Worm (Caenorhabditis elegans) whole organism, L1 larva: Measurements from ENCODE around the gene F10C2.7.

ENCODE experiments used
- C16A3.4 ChIP-seq: fragments of 150-350 bp; optimal IDR thresholded peaks from 2 replicates; lab custom pipeline; 2014; ENCODE audit warnings: missing biosample characterization, missing genetic modification characterization
- C34B4.2 ChIP-seq: sonication (generic microtip); optimal IDR thresholded peaks from 2 replicates; lab custom pipeline; 2017; ENCODE audit warnings: mild to moderate bottlenecking, missing genetic modification characterization, missing compliant biosample characterization
- F16B12.6 ChIP-seq: fragments of 150-350 bp; optimal IDR thresholded peaks from 2 replicates; lab custom pipeline; 2014; ENCODE audit warnings: missing biosample characterization, missing genetic modification characterization
- aha-1 ChIP-seq: fragments of 150-350 bp; optimal IDR thresholded peaks from 2 replicates; lab custom pipeline; 2014; ENCODE audit warnings: missing biosample characterization, missing genetic modification characterization
- alr-1 ChIP-seq: fragments of 200-800 bp; sonication (Bioruptor generic); optimal IDR thresholded peaks from 2 replicates; lab custom pipeline; 2018; ENCODE audit warnings: borderline replicate concordance, mild to moderate bottlenecking, missing genetic modification characterization, missing compliant biosample characterization
- aly-2 ChIP-seq: fragments of 150-350 bp; optimal IDR thresholded peaks from 2 replicates; lab custom pipeline; 2014; ENCODE audit warnings: missing biosample characterization, missing genetic modification characterization
- blmp-1 ChIP-seq: fragments of 150-350 bp; optimal IDR thresholded peaks from 2 replicates; lab custom pipeline; 2014; ENCODE audit warnings: missing biosample characterization, missing genetic modification characterization
- ceh-63 ChIP-seq: fragments of 200-800 bp; sonication (Bioruptor generic); optimal IDR thresholded peaks from 2 replicates; lab custom pipeline; 2018; ENCODE audit warnings: mild to moderate bottlenecking, missing genetic modification characterization, missing compliant biosample characterization
- ceh-8 ChIP-seq: fragments of 200-800 bp; sonication (Bioruptor generic); optimal IDR thresholded peaks from 2 replicates; lab custom pipeline; 2018; ENCODE audit warnings: mild to moderate bottlenecking, missing genetic modification characterization, moderate library complexity, missing compliant biosample characterization
- dsc-1 ChIP-seq: sonication (generic microtip); optimal IDR thresholded peaks from 2 replicates; lab custom pipeline; 2016; ENCODE audit warnings: mild to moderate bottlenecking, missing genetic modification characterization, missing compliant biosample characterization
- efl-1 ChIP-seq, 4 experiments: fragments of 150-350 bp; optimal IDR thresholded peaks in 3 of 4; peaks in 1 of 4; 1 replicate in 1 of 4; 2 replicates in 3 of 4; lab custom pipeline; 2014; ENCODE audit warnings: missing biosample characterization in 2 of 4, missing genetic modification characterization in 2 of 4, missing genetic modification reagents in 2 of 4
- efl-3 ChIP-seq: fragments of 200-800 bp; sonication (Bioruptor generic); optimal IDR thresholded peaks from 2 replicates; lab custom pipeline; 2018; ENCODE audit warnings: mild to moderate bottlenecking, missing genetic modification characterization, missing compliant biosample characterization
- egl-27 ChIP-seq, 2 experiments: fragments of 150-350 bp in 1 of 2; sonication (generic microtip); optimal IDR thresholded peaks; 3 replicates each; lab custom pipeline; 2017 to 2018; ENCODE audit warnings: missing biosample characterization in 2 of 2, missing genetic modification characterization in 2 of 2, missing genetic modification reagents in 2 of 2
- elt-3 ChIP-seq, 6 experiments: fragments of 150-350 bp in 1 of 6; sonication (generic microtip); optimal IDR thresholded peaks; 2 replicates each; lab custom pipeline; 2017 to 2018; ENCODE audit warnings: missing biosample characterization in 6 of 6, missing genetic modification characterization in 6 of 6, inconsistent platforms in 1 of 6
- ets-5 ChIP-seq: fragments of 200-800 bp; sonication (Bioruptor generic); IDR thresholded peaks from 2 replicates; pipeline ENCODE4 v1.3.6; 2022; ENCODE audit warnings: missing genetic modification characterization, missing compliant biosample characterization
- fkh-10 ChIP-seq: sonication (generic microtip); optimal IDR thresholded peaks from 2 replicates; lab custom pipeline; 2017; ENCODE audit warnings: missing biosample characterization, missing genetic modification reagents, missing genetic modification characterization
- fkh-4 ChIP-seq: sonication (generic microtip); optimal IDR thresholded peaks from 2 replicates; lab custom pipeline; 2016; ENCODE audit warnings: missing compliant biosample characterization, missing genetic modification characterization, borderline replicate concordance
- fkh-8 ChIP-seq: sonication (generic microtip); optimal IDR thresholded peaks from 2 replicates; lab custom pipeline; 2016; ENCODE audit warnings: mild to moderate bottlenecking, missing genetic modification characterization, missing compliant biosample characterization
- fos-1 ChIP-seq: fragments of 150-350 bp; optimal IDR thresholded peaks from 2 replicates; lab custom pipeline; 2014; ENCODE audit warnings: missing biosample characterization, missing genetic modification characterization
- grh-1 ChIP-seq: fragments of 200-800 bp; sonication (Bioruptor generic); IDR thresholded peaks from 2 replicates; pipeline ENCODE4 v1.3.6; 2022; ENCODE audit warnings: missing genetic modification reagents, missing genetic modification characterization, missing compliant biosample characterization
- hpl-2 ChIP-seq: fragments of 150-350 bp; optimal IDR thresholded peaks from 2 replicates; lab custom pipeline; 2014; ENCODE audit warnings: missing biosample characterization, missing genetic modification reagents, missing genetic modification characterization
- jun-1 ChIP-seq: fragments of 150-350 bp; optimal IDR thresholded peaks from 2 replicates; lab custom pipeline; 2014; ENCODE audit warnings: missing biosample characterization, missing genetic modification reagents, missing genetic modification characterization
- lin-14 ChIP-seq: fragments of 200-800 bp; sonication (Bioruptor generic); optimal IDR thresholded peaks from 2 replicates; lab custom pipeline; 2018; ENCODE audit warnings: mild to moderate bottlenecking, missing genetic modification characterization, moderate library complexity, missing compliant biosample characterization
- lin-15B ChIP-seq: fragments of 150-350 bp; sonication (generic microtip); optimal IDR thresholded peaks from 3 replicates; lab custom pipeline; 2014; ENCODE audit warnings: missing biosample characterization, missing genetic modification characterization
- lir-3 ChIP-seq: sonication (generic microtip); optimal IDR thresholded peaks from 2 replicates; lab custom pipeline; 2016; ENCODE audit warnings: mild to moderate bottlenecking, missing genetic modification characterization, moderate library complexity, missing compliant biosample characterization; ENCODE audit not compliant: poor library complexity
- lsy-2 ChIP-seq, 2 experiments: fragments of 150-350 bp; optimal IDR thresholded peaks; 2 replicates each; lab custom pipeline; 2014; ENCODE audit warnings: missing biosample characterization in 2 of 2, missing genetic modification characterization in 2 of 2
- mab-9 ChIP-seq: fragments of 200-800 bp; sonication (Bioruptor generic); IDR thresholded peaks from 2 replicates; pipeline ENCODE4 v1.3.6; 2022; ENCODE audit warnings: missing genetic modification reagents, missing genetic modification characterization, missing compliant biosample characterization
- mdl-1 ChIP-seq, 2 experiments: fragments of 150-350 bp; optimal IDR thresholded peaks; 2 replicates each; lab custom pipeline; 2014 to 2017; ENCODE audit warnings: missing biosample characterization in 2 of 2, missing genetic modification characterization in 2 of 2, inconsistent platforms in 1 of 2
- mep-1 ChIP-seq: fragments of 150-350 bp; optimal IDR thresholded peaks from 2 replicates; lab custom pipeline; 2014; ENCODE audit warnings: missing biosample characterization, missing genetic modification characterization
- nhr-12 ChIP-seq: sonication (generic microtip); optimal IDR thresholded peaks from 2 replicates; lab custom pipeline; 2017; ENCODE audit warnings: missing biosample characterization, missing genetic modification characterization
- nhr-19 ChIP-seq: fragments of 200-800 bp; sonication (Bioruptor generic); conservative IDR thresholded peaks from 2 replicates; pipeline ENCODE4 v1.3.6; 2022; ENCODE audit warnings: missing genetic modification characterization, missing compliant biosample characterization
- nhr-20 ChIP-seq: sonication (generic microtip); optimal IDR thresholded peaks from 2 replicates; lab custom pipeline; 2016; ENCODE audit warnings: mild to moderate bottlenecking, missing genetic modification characterization, missing compliant biosample characterization
- nhr-28 ChIP-seq: fragments of 150-350 bp; optimal IDR thresholded peaks from 2 replicates; lab custom pipeline; 2014; ENCODE audit warnings: missing biosample characterization, missing genetic modification characterization
- nhr-47 ChIP-seq: sonication (generic microtip); optimal IDR thresholded peaks from 2 replicates; lab custom pipeline; 2016; ENCODE audit warnings: mild to moderate bottlenecking, missing genetic modification characterization, moderate library complexity, missing compliant biosample characterization
- nhr-71 ChIP-seq: sonication (generic microtip); optimal IDR thresholded peaks from 2 replicates; lab custom pipeline; 2016; ENCODE audit warnings: mild to moderate bottlenecking, missing genetic modification characterization, moderate library complexity, missing compliant biosample characterization
- nhr-77 ChIP-seq: fragments of 150-350 bp; optimal IDR thresholded peaks from 2 replicates; lab custom pipeline; 2014; ENCODE audit warnings: missing biosample characterization, missing genetic modification characterization
- nhr-85 ChIP-seq: sonication (generic microtip); peaks from one replicate; lab custom pipeline; 2016; ENCODE audit warnings: missing genetic modification characterization, inconsistent platforms, missing compliant biosample characterization
- nhr-90 ChIP-seq: sonication (generic microtip); optimal IDR thresholded peaks from 2 replicates; lab custom pipeline; 2016; ENCODE audit warnings: mild to moderate bottlenecking, missing genetic modification characterization, missing compliant biosample characterization; ENCODE audit not compliant: poor library complexity
- pqm-1 ChIP-seq: sonication (generic microtip); optimal IDR thresholded peaks from 3 replicates; lab custom pipeline; 2017; ENCODE audit warnings: missing biosample characterization, missing genetic modification characterization
- rnt-1 ChIP-seq: sonication (generic microtip); optimal IDR thresholded peaks from 2 replicates; lab custom pipeline; 2016; ENCODE audit warnings: mild to moderate bottlenecking, missing genetic modification characterization, moderate library complexity, missing compliant biosample characterization
- skn-1 ChIP-seq: fragments of 150-350 bp; optimal IDR thresholded peaks from 2 replicates; lab custom pipeline; 2014; ENCODE audit warnings: missing biosample characterization, missing genetic modification characterization
- snu-23 ChIP-seq: sonication (generic microtip); optimal IDR thresholded peaks from 2 replicates; lab custom pipeline; 2016; ENCODE audit warnings: missing genetic modification characterization, missing compliant biosample characterization
- sox-4 ChIP-seq: sonication (generic microtip); optimal IDR thresholded peaks from 2 replicates; lab custom pipeline; 2016; ENCODE audit warnings: missing genetic modification characterization, missing compliant biosample characterization
- sup-37 ChIP-seq: fragments of 200-800 bp; sonication (Bioruptor generic); optimal IDR thresholded peaks from 2 replicates; lab custom pipeline; 2018; ENCODE audit warnings: mild to moderate bottlenecking, missing genetic modification characterization, missing compliant biosample characterization
- swsn-7 ChIP-seq: sonication (generic microtip); optimal IDR thresholded peaks from 2 replicates; lab custom pipeline; 2016; ENCODE audit warnings: missing genetic modification characterization, missing compliant biosample characterization
- tlp-1 ChIP-seq: fragments of 150-350 bp; optimal IDR thresholded peaks from 2 replicates; lab custom pipeline; 2014; ENCODE audit warnings: missing biosample characterization, missing genetic modification characterization
- unc-30 ChIP-seq: sonication (generic microtip); optimal IDR thresholded peaks from 2 replicates; lab custom pipeline; 2017; ENCODE audit warnings: missing biosample characterization, missing genetic modification characterization
- unc-98 ChIP-seq: fragments of 200-800 bp; sonication (Bioruptor generic); IDR thresholded peaks from 2 replicates; pipeline ENCODE4 v1.3.6; 2022; ENCODE audit warnings: missing genetic modification characterization, missing compliant biosample characterization
- vab-15 ChIP-seq: sonication (generic microtip); optimal IDR thresholded peaks from 2 replicates; lab custom pipeline; 2017; ENCODE audit warnings: missing genotype, mild to moderate bottlenecking, missing genetic modification characterization, missing compliant biosample characterization
- xbp-1 ChIP-seq: sonication (generic microtip); optimal IDR thresholded peaks from 2 replicates; lab custom pipeline; 2016; ENCODE audit warnings: missing genetic modification characterization, missing compliant biosample characterization
- zag-1 ChIP-seq: fragments of 150-350 bp; optimal IDR thresholded peaks from 2 replicates; lab custom pipeline; 2014; ENCODE audit warnings: missing biosample characterization, missing genetic modification characterization
- zip-4 ChIP-seq: fragments of 200-800 bp; sonication (Bioruptor generic); optimal IDR thresholded peaks from 2 replicates; lab custom pipeline; 2018; ENCODE audit warnings: mild to moderate bottlenecking, missing genetic modification characterization, moderate library complexity, missing compliant biosample characterization
- ztf-11 ChIP-seq, 2 experiments: sonication (generic microtip); optimal IDR thresholded peaks; 2 replicates each; lab custom pipeline; 2016 to 2017; ENCODE audit warnings: missing genetic modification characterization in 2 of 2, missing biosample characterization in 1 of 2, missing compliant biosample characterization in 1 of 2

F10C2.7 gene

ce11 chrV:12025683-12026082 is 28.0 kb upstream of the F10C2.7 start:
- TF ChIP-seq fkh-10 (GFP tag; lab: Kevin White, UChicago), result peak; percentile 85
- no peak for TF ChIP-seq nhr-85
- TF ChIP-seq hpl-2 (GFP tag; lab: Kevin White, UChicago), result no peak
- TF ChIP-seq blmp-1 (tag; lab: Kevin White, UChicago), result no peak
- no peak for TF ChIP-seq F16B12.6 (tag; lab: Kevin White, UChicago)
- TF ChIP-seq C34B4.2 (tag; lab: Kevin White, UChicago), result no peak
- no peak for TF ChIP-seq efl-3
- TF ChIP-seq nhr-90, result no peak
- TF ChIP-seq ceh-8, result no peak
- TF ChIP-seq mdl-1 (tag; optimal IDR thresholded peaks at IDR 0.05; lab: Kevin White, UChicago), result no peak
- TF ChIP-seq ztf-11 (tag; optimal IDR thresholded peaks at IDR 0.05; lab: Kevin White, UChicago), result no peak
- no peak for TF ChIP-seq efl-1 (optimal IDR thresholded peaks at IDR 0.05; lab: Kevin White, UChicago)
- TF ChIP-seq efl-1 (GFP tag; optimal IDR thresholded peaks at IDR 0.05 in 1 of 2; lab: Kevin White, UChicago), result peak in 1 of 2 experiments; percentile 77
- peak; percentile 64 for TF ChIP-seq fkh-8 (tag; lab: Kevin White, UChicago)
- TF ChIP-seq lin-14 (GFP tag; lab: Kevin White, UChicago), result peak; percentile 87
- no peak for TF ChIP-seq zip-4 (GFP tag; lab: Kevin White, UChicago)
- TF ChIP-seq nhr-20 (tag; lab: Kevin White, UChicago), result no peak
- no peak for TF ChIP-seq nhr-77 (tag; lab: Kevin White, UChicago)
- no peak for TF ChIP-seq lin-15B (tag; lab: Kevin White, UChicago)
- TF ChIP-seq egl-27 (tag; optimal IDR thresholded peaks at IDR 0.05; lab: Kevin White, UChicago), result no peak
- TF ChIP-seq unc-98 (GFP tag; lab: Robert Waterston, UW), result no peak
- no peak for TF ChIP-seq alr-1 (tag; lab: Kevin White, UChicago)
- TF ChIP-seq skn-1, result peak; percentile 2
- no peak for TF ChIP-seq fos-1 (tag; lab: Kevin White, UChicago)
- TF ChIP-seq lir-3 (tag; lab: Kevin White, UChicago), result no peak
- no peak for TF ChIP-seq grh-1
- no peak for TF ChIP-seq nhr-12 (tag; lab: Kevin White, UChicago)
- TF ChIP-seq aha-1 (tag; lab: Kevin White, UChicago), result no peak
- TF ChIP-seq unc-30, result no peak
- TF ChIP-seq ets-5 (GFP tag; lab: Robert Waterston, UW), result no peak
- TF ChIP-seq xbp-1 (tag; lab: Kevin White, UChicago), result no peak
- no peak for TF ChIP-seq fkh-4 (tag; lab: Kevin White, UChicago)
- no peak for TF ChIP-seq C16A3.4
- no peak for TF ChIP-seq sup-37 (GFP tag; lab: Kevin White, UChicago)
- no peak for TF ChIP-seq nhr-28 (tag; lab: Kevin White, UChicago)
- TF ChIP-seq dsc-1 (tag; lab: Kevin White, UChicago), result no peak
- peak; percentile 15 for TF ChIP-seq rnt-1
- no peak for TF ChIP-seq elt-3 (tag; optimal IDR thresholded peaks at IDR 0.05; lab: Kevin White, UChicago)
- no peak for TF ChIP-seq ceh-63 (GFP tag; lab: Kevin White, UChicago)
- TF ChIP-seq swsn-7 (tag; lab: Kevin White, UChicago), result peak; percentile 10
- no peak for TF ChIP-seq jun-1 (tag; lab: Kevin White, UChicago)
- TF ChIP-seq zag-1 (tag; lab: Kevin White, UChicago), result no peak
- peak; percentile 1 for TF ChIP-seq snu-23 (GFP tag; lab: Kevin White, UChicago)
- peak in 1 of 2 experiments; percentile 33 for TF ChIP-seq lsy-2 (tag; optimal IDR thresholded peaks at IDR 0.05; lab: Kevin White, UChicago)
- TF ChIP-seq vab-15 (tag; lab: Kevin White, UChicago), result no peak
- TF ChIP-seq nhr-47, result no peak
- TF ChIP-seq pqm-1 (tag; lab: Kevin White, UChicago), result no peak
- TF ChIP-seq nhr-71, result peak; percentile 46
- no peak for TF ChIP-seq sox-4 (tag; lab: Kevin White, UChicago)
- TF ChIP-seq mab-9 (GFP tag; lab: Robert Waterston, UW), result no peak
- no peak for TF ChIP-seq nhr-19 (GFP tag; lab: Robert Waterston, UW)
- no peak for TF ChIP-seq aly-2 (tag; lab: Kevin White, UChicago)
- TF ChIP-seq mep-1, result peak; percentile 45
- no peak for TF ChIP-seq tlp-1
